Worm (Caenorhabditis elegans) whole organism, L4 larva: ENCODE data around the gene Y49E10.4.

Experiments used
- R02D3.7 ChIP-seq: fragments of 150-350 bp; sonication (generic microtip); optimal IDR thresholded peaks from 3 replicates; lab custom pipeline; 2014; ENCODE audit warnings: missing biosample characterization, missing genetic modification characterization
- Y5F2A.4 ChIP-seq: fragments of 200-800 bp; sonication (Bioruptor generic); optimal IDR thresholded peaks from 2 replicates; lab custom pipeline; 2018; ENCODE audit warnings: mild to moderate bottlenecking, missing genetic modification characterization, missing compliant biosample characterization
- ZK546.5 ChIP-seq, 2 experiments: sonication (generic microtip); optimal IDR thresholded peaks; 2 replicates each; lab custom pipeline; 2017; ENCODE audit warnings: missing biosample characterization in 2 of 2, missing genetic modification characterization in 2 of 2
- aly-2 ChIP-seq: sonication (generic microtip); optimal IDR thresholded peaks from 2 replicates; lab custom pipeline; 2018; ENCODE audit warnings: missing biosample characterization, missing genetic modification characterization
- ama-1 ChIP-seq: fragments of 150-350 bp; optimal IDR thresholded peaks from 2 replicates; lab custom pipeline; 2014; ENCODE audit warnings: inconsistent platforms, mixed read lengths
- dve-1 ChIP-seq: sonication (generic microtip); optimal IDR thresholded peaks from 2 replicates; lab custom pipeline; 2017; ENCODE audit warnings: antibody characterized with exemption, mild to moderate bottlenecking, missing genetic modification characterization, missing compliant biosample characterization; ENCODE audit not compliant: insufficient read depth
- mes-2 ChIP-seq: sonication (generic microtip); optimal IDR thresholded peaks from 2 replicates; lab custom pipeline; 2016; ENCODE audit warnings: missing genotype, mild to moderate bottlenecking, missing genetic modification characterization, missing compliant biosample characterization; ENCODE audit not compliant: poor library complexity, severe bottlenecking
- nhr-77 ChIP-seq: fragments of 150-350 bp; optimal IDR thresholded peaks from 2 replicates; lab custom pipeline; 2014; ENCODE audit warnings: missing biosample characterization, missing genetic modification characterization
- unc-130 ChIP-seq: sonication (generic microtip); optimal IDR thresholded peaks from 2 replicates; lab custom pipeline; 2016; ENCODE audit warnings: missing genetic modification reagents, missing genetic modification characterization, missing compliant biosample characterization
- ztf-11 ChIP-seq: fragments of 150-350 bp; optimal IDR thresholded peaks from 2 replicates; lab custom pipeline; 2014; ENCODE audit warnings: missing biosample characterization, missing genetic modification characterization

- TF ChIP-seq mes-2 (tag; lab: Kevin White, UChicago) = no peak
- TF ChIP-seq nhr-77 = no peak
- no peak for TF ChIP-seq dve-1 (tag; lab: Kevin White, UChicago)
- no peak for TF ChIP-seq unc-130 (GFP tag; lab: Kevin White, UChicago)
- TF ChIP-seq R02D3.7 (tag; lab: Kevin White, UChicago) = no peak
- TF ChIP-seq ztf-11 (tag; lab: Kevin White, UChicago) = no peak
- TF ChIP-seq aly-2 (tag; lab: Kevin White, UChicago) = no peak
- no peak for TF ChIP-seq Y5F2A.4
- TF ChIP-seq ama-1 (lab: Kevin White, UChicago) = no peak
- TF ChIP-seq ZK546.5 (tag; optimal IDR thresholded peaks at IDR 0.05; lab: Kevin White, UChicago) = no peak
Measured at ce11 chrIII:12424663-12425062, 41.1 kb upstream of the Y49E10.4 start.
